Worm (Caenorhabditis elegans) whole organism, L1 larva: ENCODE measurements around the gene ire-1.

ENCODE experiments used
- F16B12.6 ChIP-seq: fragments of 150-350 bp; optimal IDR thresholded peaks from 2 replicates; lab custom pipeline; 2014; ENCODE audit warnings: missing biosample characterization, missing genetic modification characterization
- Y116A8C.19 ChIP-seq: sonication (generic microtip); optimal IDR thresholded peaks from 2 replicates; lab custom pipeline; 2016; ENCODE audit warnings: missing compliant biosample characterization, missing genetic modification characterization, borderline replicate concordance
- aha-1 ChIP-seq: fragments of 150-350 bp; optimal IDR thresholded peaks from 2 replicates; lab custom pipeline; 2014; ENCODE audit warnings: missing biosample characterization, missing genetic modification characterization
- ama-1 ChIP-seq: fragments of 150-350 bp; optimal IDR thresholded peaks from 2 replicates; lab custom pipeline; 2014
- blmp-1 ChIP-seq: fragments of 150-350 bp; optimal IDR thresholded peaks from 2 replicates; lab custom pipeline; 2014; ENCODE audit warnings: missing biosample characterization, missing genetic modification characterization
- ceh-63 ChIP-seq: fragments of 200-800 bp; sonication (Bioruptor generic); optimal IDR thresholded peaks from 2 replicates; lab custom pipeline; 2018; ENCODE audit warnings: mild to moderate bottlenecking, missing genetic modification characterization, missing compliant biosample characterization
- ceh-8 ChIP-seq: fragments of 200-800 bp; sonication (Bioruptor generic); optimal IDR thresholded peaks from 2 replicates; lab custom pipeline; 2018; ENCODE audit warnings: mild to moderate bottlenecking, missing genetic modification characterization, moderate library complexity, missing compliant biosample characterization
- ceh-88 ChIP-seq: fragments of 200-800 bp; sonication (Bioruptor generic); IDR thresholded peaks from 2 replicates; pipeline ENCODE4 v1.3.6; 2022; ENCODE audit warnings: missing genetic modification characterization, missing compliant biosample characterization
- dpl-1 ChIP-seq, 3 experiments: fragments of 150-350 bp in 2 of 3; sonication (generic microtip) in 1 of 3; optimal IDR thresholded peaks; 2 replicates each; lab custom pipeline; 2014 to 2017; ENCODE audit warnings: missing biosample characterization in 3 of 3, missing genetic modification characterization in 3 of 3, missing genetic modification reagents in 3 of 3
- dsc-1 ChIP-seq: sonication (generic microtip); optimal IDR thresholded peaks from 2 replicates; lab custom pipeline; 2016; ENCODE audit warnings: mild to moderate bottlenecking, missing genetic modification characterization, missing compliant biosample characterization
- efl-1 ChIP-seq, 4 experiments: fragments of 150-350 bp; optimal IDR thresholded peaks in 3 of 4; peaks in 1 of 4; 1 replicate in 1 of 4; 2 replicates in 3 of 4; lab custom pipeline; 2014; ENCODE audit warnings: missing biosample characterization in 2 of 4, missing genetic modification characterization in 2 of 4, missing genetic modification reagents in 2 of 4
- egl-13 ChIP-seq: sonication (generic microtip); optimal IDR thresholded peaks from 2 replicates; lab custom pipeline; 2016; ENCODE audit warnings: missing genotype, missing genetic modification reagents, missing genetic modification characterization, missing compliant biosample characterization
- elt-2 ChIP-seq: sonication (generic microtip); optimal IDR thresholded peaks from 2 replicates; lab custom pipeline; 2016; ENCODE audit warnings: missing genetic modification characterization, mild to moderate bottlenecking, inconsistent platforms, missing compliant biosample characterization, missing genetic modification reagents
- fkh-4 ChIP-seq: sonication (generic microtip); optimal IDR thresholded peaks from 2 replicates; lab custom pipeline; 2016; ENCODE audit warnings: missing compliant biosample characterization, missing genetic modification characterization, borderline replicate concordance
- grh-1 ChIP-seq: fragments of 200-800 bp; sonication (Bioruptor generic); IDR thresholded peaks from 2 replicates; pipeline ENCODE4 v1.3.6; 2022; ENCODE audit warnings: missing genetic modification reagents, missing genetic modification characterization, missing compliant biosample characterization
- hpl-2 ChIP-seq: fragments of 150-350 bp; optimal IDR thresholded peaks from 2 replicates; lab custom pipeline; 2014; ENCODE audit warnings: missing biosample characterization, missing genetic modification reagents, missing genetic modification characterization
- irx-1 ChIP-seq: sonication (generic microtip); optimal IDR thresholded peaks from 2 replicates; lab custom pipeline; 2016; ENCODE audit warnings: missing genetic modification characterization, missing compliant biosample characterization
- jun-1 ChIP-seq: fragments of 150-350 bp; optimal IDR thresholded peaks from 2 replicates; lab custom pipeline; 2014; ENCODE audit warnings: missing biosample characterization, missing genetic modification reagents, missing genetic modification characterization
- lin-13 ChIP-seq: fragments of 150-350 bp; optimal IDR thresholded peaks from 2 replicates; lab custom pipeline; 2014; ENCODE audit warnings: missing biosample characterization, missing genetic modification reagents, missing genetic modification characterization
- lin-35 ChIP-seq, 2 experiments: fragments of 150-350 bp; optimal IDR thresholded peaks; 2 replicates each; lab custom pipeline; 2014; ENCODE audit warnings: missing biosample characterization in 2 of 2, missing genetic modification characterization in 2 of 2, missing genetic modification reagents in 2 of 2
- lin-39 ChIP-seq: fragments of 150-350 bp; optimal IDR thresholded peaks from 2 replicates; lab custom pipeline; 2014; ENCODE audit warnings: missing biosample characterization, missing genetic modification reagents, missing genetic modification characterization
- lir-3 ChIP-seq: sonication (generic microtip); optimal IDR thresholded peaks from 2 replicates; lab custom pipeline; 2016; ENCODE audit warnings: mild to moderate bottlenecking, missing genetic modification characterization, moderate library complexity, missing compliant biosample characterization; ENCODE audit not compliant: poor library complexity
- mab-9 ChIP-seq: fragments of 200-800 bp; sonication (Bioruptor generic); IDR thresholded peaks from 2 replicates; pipeline ENCODE4 v1.3.6; 2022; ENCODE audit warnings: missing genetic modification reagents, missing genetic modification characterization, missing compliant biosample characterization
- mdl-1 ChIP-seq, 2 experiments: fragments of 150-350 bp; optimal IDR thresholded peaks; 2 replicates each; lab custom pipeline; 2014 to 2017; ENCODE audit warnings: missing biosample characterization in 2 of 2, missing genetic modification characterization in 2 of 2, inconsistent platforms in 1 of 2
- mep-1 ChIP-seq: fragments of 150-350 bp; optimal IDR thresholded peaks from 2 replicates; lab custom pipeline; 2014; ENCODE audit warnings: missing biosample characterization, missing genetic modification characterization
- nhr-12 ChIP-seq: sonication (generic microtip); optimal IDR thresholded peaks from 2 replicates; lab custom pipeline; 2017; ENCODE audit warnings: missing biosample characterization, missing genetic modification characterization
- nhr-19 ChIP-seq: fragments of 200-800 bp; sonication (Bioruptor generic); conservative IDR thresholded peaks from 2 replicates; pipeline ENCODE4 v1.3.6; 2022; ENCODE audit warnings: missing genetic modification characterization, missing compliant biosample characterization
- nhr-20 ChIP-seq: sonication (generic microtip); optimal IDR thresholded peaks from 2 replicates; lab custom pipeline; 2016; ENCODE audit warnings: mild to moderate bottlenecking, missing genetic modification characterization, missing compliant biosample characterization
- nhr-237 ChIP-seq: fragments of 150-350 bp; optimal IDR thresholded peaks from 2 replicates; lab custom pipeline; 2014; ENCODE audit warnings: missing biosample characterization, missing genetic modification characterization
- nhr-28 ChIP-seq: fragments of 150-350 bp; optimal IDR thresholded peaks from 2 replicates; lab custom pipeline; 2014; ENCODE audit warnings: missing biosample characterization, missing genetic modification characterization
- nhr-47 ChIP-seq: sonication (generic microtip); optimal IDR thresholded peaks from 2 replicates; lab custom pipeline; 2016; ENCODE audit warnings: mild to moderate bottlenecking, missing genetic modification characterization, moderate library complexity, missing compliant biosample characterization
- nhr-77 ChIP-seq: fragments of 150-350 bp; optimal IDR thresholded peaks from 2 replicates; lab custom pipeline; 2014; ENCODE audit warnings: missing biosample characterization, missing genetic modification characterization
- nhr-84 ChIP-seq: sonication (generic microtip); optimal IDR thresholded peaks from 2 replicates; lab custom pipeline; 2017; ENCODE audit warnings: missing biosample characterization, missing genetic modification characterization
- nhr-85 ChIP-seq: sonication (generic microtip); peaks from one replicate; lab custom pipeline; 2016; ENCODE audit warnings: missing genetic modification characterization, inconsistent platforms, missing compliant biosample characterization
- nhr-90 ChIP-seq: sonication (generic microtip); optimal IDR thresholded peaks from 2 replicates; lab custom pipeline; 2016; ENCODE audit warnings: mild to moderate bottlenecking, missing genetic modification characterization, missing compliant biosample characterization; ENCODE audit not compliant: poor library complexity
- pag-3 ChIP-seq: sonication (generic microtip); optimal IDR thresholded peaks from 2 replicates; lab custom pipeline; 2017; ENCODE audit warnings: missing genetic modification characterization, mild to moderate bottlenecking, missing compliant biosample characterization, antibody characterized with exemption, borderline replicate concordance; ENCODE audit not compliant: insufficient read depth
- pax-3 ChIP-seq: fragments of 200-800 bp; sonication (Bioruptor generic); optimal IDR thresholded peaks from 2 replicates; lab custom pipeline; 2018; ENCODE audit warnings: mild to moderate bottlenecking, missing genetic modification characterization, moderate library complexity, missing compliant biosample characterization
- rnt-1 ChIP-seq: sonication (generic microtip); optimal IDR thresholded peaks from 2 replicates; lab custom pipeline; 2016; ENCODE audit warnings: mild to moderate bottlenecking, missing genetic modification characterization, moderate library complexity, missing compliant biosample characterization
- snu-23 ChIP-seq: sonication (generic microtip); optimal IDR thresholded peaks from 2 replicates; lab custom pipeline; 2016; ENCODE audit warnings: missing genetic modification characterization, missing compliant biosample characterization
- sox-4 ChIP-seq: sonication (generic microtip); optimal IDR thresholded peaks from 2 replicates; lab custom pipeline; 2016; ENCODE audit warnings: missing genetic modification characterization, missing compliant biosample characterization
- sup-37 ChIP-seq: fragments of 200-800 bp; sonication (Bioruptor generic); optimal IDR thresholded peaks from 2 replicates; lab custom pipeline; 2018; ENCODE audit warnings: mild to moderate bottlenecking, missing genetic modification characterization, missing compliant biosample characterization
- swsn-7 ChIP-seq: sonication (generic microtip); optimal IDR thresholded peaks from 2 replicates; lab custom pipeline; 2016; ENCODE audit warnings: missing genetic modification characterization, missing compliant biosample characterization
- unc-130 ChIP-seq: fragments of 150-350 bp; optimal IDR thresholded peaks from 2 replicates; lab custom pipeline; 2017; ENCODE audit warnings: missing biosample characterization, missing genetic modification characterization, inconsistent platforms
- unc-30 ChIP-seq: sonication (generic microtip); optimal IDR thresholded peaks from 2 replicates; lab custom pipeline; 2017; ENCODE audit warnings: missing biosample characterization, missing genetic modification characterization
- unc-86 ChIP-seq: sonication (generic microtip); optimal IDR thresholded peaks from 2 replicates; lab custom pipeline; 2016; ENCODE audit warnings: missing genetic modification characterization, missing compliant biosample characterization
- vab-15 ChIP-seq: sonication (generic microtip); optimal IDR thresholded peaks from 2 replicates; lab custom pipeline; 2017; ENCODE audit warnings: missing genotype, mild to moderate bottlenecking, missing genetic modification characterization, missing compliant biosample characterization
- xbp-1 ChIP-seq: sonication (generic microtip); optimal IDR thresholded peaks from 2 replicates; lab custom pipeline; 2016; ENCODE audit warnings: missing genetic modification characterization, missing compliant biosample characterization
- zip-4 ChIP-seq: fragments of 200-800 bp; sonication (Bioruptor generic); optimal IDR thresholded peaks from 2 replicates; lab custom pipeline; 2018; ENCODE audit warnings: mild to moderate bottlenecking, missing genetic modification characterization, moderate library complexity, missing compliant biosample characterization
- ztf-11 ChIP-seq, 2 experiments: sonication (generic microtip); optimal IDR thresholded peaks; 2 replicates each; lab custom pipeline; 2016 to 2017; ENCODE audit warnings: missing genetic modification characterization in 2 of 2, missing biosample characterization in 1 of 2, missing compliant biosample characterization in 1 of 2

ire-1 gene

ce11 chrII:8126617-8127016 is 1.9 kb upstream of the ire-1 start:
- TF ChIP-seq sox-4 (tag; lab: Kevin White, UChicago) = no peak
- TF ChIP-seq rnt-1 (tag; lab: Kevin White, UChicago) = peak; percentile 19
- TF ChIP-seq dsc-1 (tag; lab: Kevin White, UChicago) = no peak
- no peak for TF ChIP-seq ama-1 (lab: Kevin White, UChicago)
- no peak for TF ChIP-seq mab-9 (GFP tag; lab: Robert Waterston, UW)
- no peak for TF ChIP-seq mep-1 (tag; lab: Kevin White, UChicago)
- no peak for TF ChIP-seq jun-1 (tag; lab: Kevin White, UChicago)

DNA sequence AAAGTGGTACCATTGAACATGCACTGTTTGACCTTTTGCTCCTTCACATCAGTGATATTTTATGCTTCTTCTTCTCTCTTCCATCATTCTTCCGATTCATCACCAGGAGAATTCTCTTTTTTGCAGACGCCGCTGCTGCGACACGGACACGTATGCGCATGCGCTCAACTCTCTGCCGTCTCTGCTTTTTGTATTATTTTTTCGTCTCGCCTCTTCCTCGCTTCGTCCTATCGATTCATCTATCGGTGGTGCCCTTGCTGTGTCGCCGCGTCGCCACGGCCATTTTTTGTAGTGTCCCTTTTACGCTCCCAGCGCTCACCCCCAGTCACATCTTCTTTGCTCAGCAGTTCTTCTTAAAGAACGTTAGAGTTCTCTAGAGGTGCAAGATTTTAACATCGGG is 1.4 kb upstream of the ire-1 start:
- TF ChIP-seq dpl-1 (GFP tag; optimal IDR thresholded peaks at IDR 0.05; lab: Kevin White, UChicago) (no peak), irx-1 (tag; lab: Kevin White, UChicago) (no peak), ztf-11 (tag; optimal IDR thresholded peaks at IDR 0.05; lab: Kevin White, UChicago) (peak in 1 of 2 experiments; percentile 12), lin-35 (GFP tag; optimal IDR thresholded peaks at IDR 0.05; lab: Kevin White, UChicago) (peak; percentile 40 to 41), efl-1 (optimal IDR thresholded peaks at IDR 0.05; lab: Kevin White, UChicago) (peak in 1 of 2 experiments; percentile 8), efl-1 (GFP tag; optimal IDR thresholded peaks at IDR 0.05 in 1 of 2; lab: Kevin White, UChicago) (peak in 1 of 2 experiments; percentile 0), sox-4 (tag; lab: Kevin White, UChicago) (no peak), egl-13 (tag; lab: Kevin White, UChicago) (peak; percentile 39), nhr-237 (tag; lab: Kevin White, UChicago) (no peak), lin-39 (no peak), nhr-85 (tag; lab: Kevin White, UChicago) (no peak), nhr-84 (no peak), unc-130 (tag; lab: Kevin White, UChicago) (no peak), grh-1 (no peak), ceh-88 (GFP tag; lab: Robert Waterston, UW) (no peak), aha-1 (tag; lab: Kevin White, UChicago) (no peak), nhr-19 (GFP tag; lab: Robert Waterston, UW) (peak; percentile 8), hpl-2 (GFP tag; lab: Kevin White, UChicago) (no peak), vab-15 (tag; lab: Kevin White, UChicago) (no peak), lin-13 (GFP tag; lab: Kevin White, UChicago) (no peak), fkh-4 (tag; lab: Kevin White, UChicago) (no peak), xbp-1 (tag; lab: Kevin White, UChicago) (peak; percentile 42), unc-86 (tag; lab: Kevin White, UChicago) (peak; percentile 30), rnt-1 (tag; lab: Kevin White, UChicago) (peak; percentile 52), pax-3 (no peak), elt-2 (tag; lab: Kevin White, UChicago) (no peak), nhr-77 (no peak), Y116A8C.19 (tag; lab: Kevin White, UChicago) (no peak), unc-30 (tag; lab: Kevin White, UChicago) (no peak), mdl-1 (tag; optimal IDR thresholded peaks at IDR 0.05; lab: Kevin White, UChicago) (peak in 1 of 2 experiments; percentile 27), snu-23 (GFP tag; lab: Kevin White, UChicago) (peak; percentile 24), F16B12.6 (tag; lab: Kevin White, UChicago) (peak; percentile 37), zip-4 (no peak), sup-37 (GFP tag; lab: Kevin White, UChicago) (no peak), pag-3 (tag; lab: Kevin White, UChicago) (no peak), ceh-63 (GFP tag; lab: Kevin White, UChicago) (no peak), ceh-8 (GFP tag; lab: Kevin White, UChicago) (no peak), nhr-12 (tag; lab: Kevin White, UChicago) (no peak), ama-1 (lab: Kevin White, UChicago) (no peak), nhr-47 (tag; lab: Kevin White, UChicago) (peak; percentile 45), jun-1 (tag; lab: Kevin White, UChicago) (peak; percentile 1), nhr-20 (tag; lab: Kevin White, UChicago) (peak; percentile 18), mep-1 (tag; lab: Kevin White, UChicago) (peak; percentile 57), nhr-28 (tag; lab: Kevin White, UChicago) (no peak), swsn-7 (peak; percentile 57), nhr-90 (tag; lab: Kevin White, UChicago) (no peak), lir-3 (no peak), blmp-1 (tag; lab: Kevin White, UChicago) (peak; percentile 30)
